Worm (Caenorhabditis elegans) whole organism, late embryonic: ENCODE measurements around the gene abts-2.

Experiments used
- T23F11.4 ChIP-seq: fragments of 200-800 bp; sonication (Bioruptor generic); optimal IDR thresholded peaks from 2 replicates; lab custom pipeline; 2018; ENCODE audit warnings: mild to moderate bottlenecking, missing genetic modification characterization, missing compliant biosample characterization
- Y22D7AL.16 ChIP-seq: sonication (generic microtip); optimal IDR thresholded peaks from 2 replicates; lab custom pipeline; 2016; ENCODE audit warnings: missing genetic modification characterization, missing compliant biosample characterization
- ahr-1 ChIP-seq: sonication (generic microtip); optimal IDR thresholded peaks from 2 replicates; lab custom pipeline; 2016; ENCODE audit warnings: missing genetic modification characterization, missing compliant biosample characterization
- ceh-14 ChIP-seq: sonication (generic microtip); optimal IDR thresholded peaks from 2 replicates; lab custom pipeline; 2016; ENCODE audit warnings: missing genotype, missing genetic modification characterization, missing compliant biosample characterization
- ceh-18 ChIP-seq: sonication (generic microtip); optimal IDR thresholded peaks from 2 replicates; lab custom pipeline; 2016; ENCODE audit warnings: missing genetic modification characterization, missing compliant biosample characterization
- ceh-19 ChIP-seq: fragments of 200-800 bp; sonication (Bioruptor generic); optimal IDR thresholded peaks from 2 replicates; lab custom pipeline; 2018; ENCODE audit warnings: mild to moderate bottlenecking, missing genetic modification characterization, missing compliant biosample characterization
- ceh-30 ChIP-seq: fragments of 150-350 bp; optimal IDR thresholded peaks from 2 replicates; lab custom pipeline; 2014; ENCODE audit warnings: missing biosample characterization, missing genetic modification characterization
- ceh-34 ChIP-seq: sonication (generic microtip); optimal IDR thresholded peaks from 2 replicates; lab custom pipeline; 2016; ENCODE audit warnings: mild to moderate bottlenecking, missing genetic modification characterization, missing compliant biosample characterization
- ceh-45 ChIP-seq: fragments of 200-800 bp; sonication (Bioruptor generic); IDR thresholded peaks from 2 replicates; pipeline ENCODE4 v1.3.6; 2022; ENCODE audit warnings: missing genetic modification reagents, missing genetic modification characterization, missing compliant biosample characterization
- ceh-48 ChIP-seq: sonication (generic microtip); optimal IDR thresholded peaks from 2 replicates; lab custom pipeline; 2016; ENCODE audit warnings: missing genetic modification characterization, inconsistent platforms, missing compliant biosample characterization
- ceh-6 ChIP-seq: fragments of 200-800 bp; sonication (Bioruptor generic); optimal IDR thresholded peaks from 2 replicates; lab custom pipeline; 2018; ENCODE audit warnings: mild to moderate bottlenecking, missing genetic modification characterization, missing compliant biosample characterization
- elt-4 ChIP-seq: sonication (generic microtip); optimal IDR thresholded peaks from 2 replicates; lab custom pipeline; 2016; ENCODE audit warnings: missing genetic modification characterization, missing compliant biosample characterization
- fax-1 ChIP-seq: sonication (generic microtip); optimal IDR thresholded peaks from 2 replicates; lab custom pipeline; 2016; ENCODE audit warnings: missing genotype, missing genetic modification characterization, missing compliant biosample characterization
- fkh-6 ChIP-seq: sonication (generic microtip); optimal IDR thresholded peaks from 2 replicates; lab custom pipeline; 2016; ENCODE audit warnings: missing genetic modification characterization, missing compliant biosample characterization
- gmeb-2 ChIP-seq: sonication (generic microtip); optimal IDR thresholded peaks from 2 replicates; lab custom pipeline; 2016; ENCODE audit warnings: missing genetic modification characterization, inconsistent platforms, missing compliant biosample characterization
- hlh-30 ChIP-seq: sonication (generic microtip); optimal IDR thresholded peaks from 2 replicates; lab custom pipeline; 2017; ENCODE audit warnings: antibody characterized with exemption, missing genetic modification characterization, missing compliant biosample characterization; ENCODE audit not compliant: insufficient read depth
- lim-6 ChIP-seq: sonication (generic microtip); optimal IDR thresholded peaks from 2 replicates; lab custom pipeline; 2016; ENCODE audit warnings: missing genetic modification characterization, missing compliant biosample characterization
- lin-11 ChIP-seq: fragments of 200-800 bp; sonication (Bioruptor generic); optimal IDR thresholded peaks from 2 replicates; lab custom pipeline; 2018; ENCODE audit warnings: mild to moderate bottlenecking, missing genetic modification characterization, missing compliant biosample characterization
- madf-2 ChIP-seq: sonication (generic microtip); optimal IDR thresholded peaks from 2 replicates; lab custom pipeline; 2017; ENCODE audit warnings: missing genetic modification characterization, missing compliant biosample characterization
- mec-3 ChIP-seq: sonication (generic microtip); optimal IDR thresholded peaks from 2 replicates; lab custom pipeline; 2016; ENCODE audit warnings: borderline replicate concordance, missing genetic modification characterization, missing compliant biosample characterization
- nfya-1 ChIP-seq: sonication (generic microtip); optimal IDR thresholded peaks from 2 replicates; lab custom pipeline; 2017; ENCODE audit warnings: missing genetic modification characterization, mild to moderate bottlenecking, missing compliant biosample characterization, antibody characterized with exemption, moderate library complexity
- nhr-11 ChIP-seq: fragments of 150-350 bp; optimal IDR thresholded peaks from 2 replicates; lab custom pipeline; 2014; ENCODE audit warnings: missing biosample characterization, missing genetic modification characterization
- nhr-232 ChIP-seq: sonication (generic microtip); optimal IDR thresholded peaks from 2 replicates; lab custom pipeline; 2016; ENCODE audit warnings: missing genetic modification characterization, missing compliant biosample characterization
- pat-9 ChIP-seq: fragments of 200-800 bp; sonication (Bioruptor generic); optimal IDR thresholded peaks from 2 replicates; lab custom pipeline; 2018; ENCODE audit warnings: mild to moderate bottlenecking, missing genetic modification characterization, moderate library complexity, missing compliant biosample characterization
- pax-1 ChIP-seq: fragments of 150-350 bp; optimal IDR thresholded peaks from 2 replicates; lab custom pipeline; 2014; ENCODE audit warnings: missing biosample characterization, missing genetic modification characterization
- pha-2 ChIP-seq: sonication (generic microtip); optimal IDR thresholded peaks from 2 replicates; lab custom pipeline; 2017; ENCODE audit warnings: mild to moderate bottlenecking, missing genetic modification characterization, missing compliant biosample characterization
- pros-1 ChIP-seq: fragments of 150-350 bp; optimal IDR thresholded peaks from 2 replicates; lab custom pipeline; 2014; ENCODE audit warnings: missing biosample characterization, missing genetic modification reagents, missing genetic modification characterization
- rnt-1 ChIP-seq: sonication (generic microtip); optimal IDR thresholded peaks from 2 replicates; lab custom pipeline; 2016; ENCODE audit warnings: missing genetic modification characterization, missing compliant biosample characterization
- sdc-2 ChIP-seq: sonication (generic microtip); optimal IDR thresholded peaks from 2 replicates; lab custom pipeline; 2016; ENCODE audit warnings: missing genotype, missing genetic modification characterization, missing compliant biosample characterization
- syd-9 ChIP-seq: sonication (generic microtip); optimal IDR thresholded peaks from 2 replicates; lab custom pipeline; 2016; ENCODE audit warnings: mild to moderate bottlenecking, missing genetic modification characterization, moderate library complexity, missing compliant biosample characterization
- tbx-7 ChIP-seq: sonication (generic microtip); optimal IDR thresholded peaks from 2 replicates; lab custom pipeline; 2016; ENCODE audit warnings: missing genotype, missing genetic modification characterization, missing compliant biosample characterization
- unc-86 ChIP-seq: sonication (generic microtip); optimal IDR thresholded peaks from 2 replicates; lab custom pipeline; 2016; ENCODE audit warnings: missing genetic modification characterization, missing compliant biosample characterization
- zip-5 ChIP-seq: sonication (generic microtip); optimal IDR thresholded peaks from 2 replicates; lab custom pipeline; 2016; ENCODE audit warnings: missing genetic modification characterization, missing compliant biosample characterization
- ztf-16 ChIP-seq: sonication (generic microtip); optimal IDR thresholded peaks from 2 replicates; lab custom pipeline; 2017; ENCODE audit warnings: missing genetic modification characterization, missing compliant biosample characterization

Gene abts-2

DNA sequence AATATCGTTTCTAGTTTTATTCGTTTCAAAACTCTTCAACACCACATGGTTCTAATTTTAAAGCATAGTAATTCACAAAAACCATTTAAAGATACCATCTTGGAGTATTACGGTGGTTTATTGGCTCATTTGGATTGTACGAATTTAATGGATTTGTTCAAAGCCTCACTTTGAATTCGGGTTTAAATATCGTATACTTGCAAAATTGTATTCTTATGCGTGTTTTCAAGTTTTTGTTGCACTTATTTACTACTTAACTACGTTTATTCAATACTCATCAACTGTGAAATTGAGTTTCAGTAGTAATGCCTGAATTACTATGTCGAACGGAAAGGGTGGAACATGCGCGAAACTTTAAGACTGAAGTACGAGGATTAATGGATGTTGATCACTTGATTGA lies at the start of gene abts-2:
TSS of gene abts-2 (plus strand) at position 301 of the 400 bp plus-strand sequence.
- TF ChIP-seq lin-11 (tag; lab: Kevin White, UChicago) (no peak), madf-2 (tag; lab: Kevin White, UChicago) (no peak), ceh-34 (no peak), fkh-6 (tag; lab: Kevin White, UChicago) (no peak), lim-6 (tag; lab: Kevin White, UChicago) (no peak), rnt-1 (no peak), ceh-30 (tag; lab: Kevin White, UChicago) (no peak), tbx-7 (tag; lab: Kevin White, UChicago) (no peak), sdc-2 (tag; lab: Kevin White, UChicago) (no peak), ceh-19 (GFP tag; lab: Kevin White, UChicago) (no peak), syd-9 (tag; lab: Kevin White, UChicago) (no peak), ztf-16 (tag; lab: Kevin White, UChicago) (no peak), ceh-18 (tag; lab: Kevin White, UChicago) (no peak), elt-4 (no peak), mec-3 (tag; lab: Kevin White, UChicago) (no peak), pha-2 (tag; lab: Kevin White, UChicago) (no peak), ahr-1 (tag; lab: Kevin White, UChicago) (no peak), T23F11.4 (GFP tag; lab: Kevin White, UChicago) (no peak), pax-1 (tag; lab: Kevin White, UChicago) (no peak), pros-1 (no peak)

DNA sequence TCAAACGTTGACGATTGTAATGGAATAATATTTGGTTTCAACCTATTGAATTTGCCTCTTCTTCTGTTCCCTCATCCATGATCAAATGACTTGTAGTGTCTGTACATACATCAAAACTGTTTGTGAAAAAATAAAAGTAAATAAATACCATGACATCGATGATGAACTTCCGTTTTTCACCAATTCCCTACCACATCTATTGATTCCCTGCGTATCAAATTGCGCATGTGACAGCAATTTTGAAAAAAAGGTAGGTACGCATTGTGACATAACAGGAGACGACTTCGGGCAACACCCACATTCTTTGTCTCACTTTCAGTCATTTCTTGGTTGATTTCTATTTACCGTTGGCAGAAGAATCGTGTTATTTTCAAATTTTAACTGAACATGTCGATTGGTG lies 49.1 kb upstream of the abts-2 start, which contains the start of gene C35C5.9:
TSS of gene C35C5.9 (plus strand) at position 161 of the 400 bp plus-strand sequence.
- TF ChIP-seq ceh-18 (tag; lab: Kevin White, UChicago): no peak
- no peak for TF ChIP-seq nhr-11
- TF ChIP-seq ahr-1 (tag; lab: Kevin White, UChicago): no peak
- TF ChIP-seq nfya-1 (tag; lab: Kevin White, UChicago): no peak
- TF ChIP-seq gmeb-2: no peak
- TF ChIP-seq pax-1 (tag; lab: Kevin White, UChicago): no peak
- TF ChIP-seq unc-86 (tag; lab: Kevin White, UChicago): no peak
- no peak for TF ChIP-seq Y22D7AL.16 (tag; lab: Kevin White, UChicago)
- TF ChIP-seq mec-3 (tag; lab: Kevin White, UChicago): no peak
- no peak for TF ChIP-seq ceh-14
- TF ChIP-seq zip-5: no peak
- no peak for TF ChIP-seq nhr-232 (tag; lab: Kevin White, UChicago)
- TF ChIP-seq ceh-30 (tag; lab: Kevin White, UChicago): no peak

DNA sequence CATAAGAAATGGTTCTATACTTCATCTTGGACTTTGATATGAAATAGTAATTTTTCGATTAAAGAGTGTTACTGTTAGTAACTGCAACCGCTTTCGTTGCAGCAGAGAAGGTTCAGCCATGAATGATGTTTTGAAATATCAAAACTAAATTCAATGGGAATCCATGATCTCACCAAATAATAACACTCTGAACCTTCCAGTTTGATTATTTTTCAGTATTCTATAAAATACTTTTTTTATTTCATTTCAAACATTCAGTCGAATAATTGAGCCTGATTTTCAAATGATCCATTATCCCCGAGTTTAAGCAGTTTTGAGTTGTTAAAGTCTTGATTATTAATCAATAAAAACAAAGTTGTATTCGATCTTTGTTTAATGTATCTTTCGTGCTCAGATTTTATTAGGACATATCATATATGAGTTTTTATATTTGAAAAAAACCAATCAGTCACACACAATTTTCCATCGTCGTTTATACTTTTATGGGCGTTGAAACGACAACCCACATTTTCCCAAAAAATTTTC lies 48.2 kb upstream of the abts-2 start, which contains the start of gene gcp-2.2:
TSS of gene gcp-2.2 (plus strand) at position 475 of the 525 bp plus-strand sequence.
- no peak for TF ChIP-seq fax-1 (tag; lab: Kevin White, UChicago)
- no peak for TF ChIP-seq tbx-7 (tag; lab: Kevin White, UChicago)
- no peak for TF ChIP-seq gmeb-2
- no peak for TF ChIP-seq ceh-48 (tag; lab: Kevin White, UChicago)
- no peak for TF ChIP-seq ceh-45 (GFP tag; lab: Robert Waterston, UW)
- TF ChIP-seq ceh-14: no peak
- no peak for TF ChIP-seq T23F11.4 (GFP tag; lab: Kevin White, UChicago)

DNA sequence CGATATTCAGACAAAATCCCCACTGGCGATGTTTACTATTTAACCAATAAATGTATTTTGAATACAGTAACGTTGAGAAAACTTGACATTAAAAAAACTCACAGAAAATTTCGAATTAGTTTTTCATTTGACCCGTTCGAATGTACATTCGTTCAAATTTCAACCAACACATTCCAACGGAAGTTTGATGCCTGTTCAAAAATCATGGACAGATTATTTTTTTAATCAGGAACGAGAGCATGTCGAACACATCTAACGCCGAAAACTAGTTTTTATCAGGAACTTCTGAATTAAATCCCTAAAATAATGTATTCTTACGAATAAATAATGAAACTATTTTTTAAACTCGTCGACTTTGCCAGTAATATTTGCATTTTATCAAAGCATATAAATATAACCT lies 43.8 kb upstream of the abts-2 start:
- TF ChIP-seq lin-11 (tag; lab: Kevin White, UChicago) (no peak), ceh-6 (no peak), pat-9 (tag; lab: Kevin White, UChicago) (no peak), hlh-30 (tag; lab: Kevin White, UChicago) (no peak), ceh-18 (tag; lab: Kevin White, UChicago) (no peak), ztf-16 (tag; lab: Kevin White, UChicago) (no peak), nfya-1 (tag; lab: Kevin White, UChicago) (no peak), fax-1 (tag; lab: Kevin White, UChicago) (no peak), nhr-232 (tag; lab: Kevin White, UChicago) (no peak), ceh-14 (no peak)
